Worm (Caenorhabditis elegans) whole organism, L4 larva: ENCODE measurements around the gene F09E10.6.

Source experiments
- F49E8.2 ChIP-seq: sonication (generic microtip); optimal IDR thresholded peaks from 2 replicates; lab custom pipeline; 2016; ENCODE audit warnings: missing compliant biosample characterization, mild to moderate bottlenecking, missing genetic modification characterization, borderline replicate concordance
- T20F7.1 ChIP-seq: fragments of 200-800 bp; sonication (Bioruptor generic); optimal IDR thresholded peaks from 2 replicates; lab custom pipeline; 2018; ENCODE audit warnings: mild to moderate bottlenecking, missing genetic modification characterization, missing compliant biosample characterization
- Y48G9A.11 ChIP-seq: fragments of 200-800 bp; sonication (Bioruptor generic); IDR thresholded peaks from 2 replicates; pipeline ENCODE4 v1.3.6; 2022; ENCODE audit warnings: missing genetic modification reagents, missing genetic modification characterization, missing compliant biosample characterization
- ZK546.5 ChIP-seq, 2 experiments: sonication (generic microtip); optimal IDR thresholded peaks; 2 replicates each; lab custom pipeline; 2017; ENCODE audit warnings: missing biosample characterization in 2 of 2, missing genetic modification characterization in 2 of 2
- aly-2 ChIP-seq: sonication (generic microtip); optimal IDR thresholded peaks from 2 replicates; lab custom pipeline; 2018; ENCODE audit warnings: missing biosample characterization, missing genetic modification characterization
- ceh-20 ChIP-seq: fragments of 200-800 bp; sonication (Bioruptor generic); IDR thresholded peaks from 2 replicates; pipeline ENCODE4 v1.3.6; 2022; ENCODE audit warnings: missing genetic modification reagents, missing genetic modification characterization, missing compliant biosample characterization
- ceh-32 ChIP-seq: sonication (generic microtip); optimal IDR thresholded peaks from 2 replicates; lab custom pipeline; 2016; ENCODE audit warnings: mild to moderate bottlenecking, missing genetic modification characterization, missing compliant biosample characterization; ENCODE audit not compliant: poor library complexity
- ceh-44 ChIP-seq: fragments of 200-800 bp; sonication (Bioruptor generic); IDR thresholded peaks from 2 replicates; pipeline ENCODE4 v1.3.6; 2022; ENCODE audit warnings: missing genetic modification reagents, missing genetic modification characterization, missing compliant biosample characterization
- cey-2 ChIP-seq: sonication (generic microtip); optimal IDR thresholded peaks from 3 replicates; lab custom pipeline; 2017; ENCODE audit warnings: missing genetic modification characterization, mild to moderate bottlenecking, missing compliant biosample characterization, antibody characterized with exemption, borderline replicate concordance; ENCODE audit not compliant: insufficient read depth
- daf-8 ChIP-seq: fragments of 200-800 bp; sonication (Bioruptor generic); IDR thresholded peaks from 2 replicates; pipeline ENCODE4 v1.3.6; 2022; ENCODE audit warnings: missing genetic modification characterization, missing compliant biosample characterization
- dmd-6 ChIP-seq: fragments of 200-800 bp; sonication (Bioruptor generic); IDR thresholded peaks from 2 replicates; pipeline ENCODE4 v1.3.6; 2022; ENCODE audit warnings: missing genetic modification reagents, missing genetic modification characterization, missing compliant biosample characterization
- dpl-1 ChIP-seq: fragments of 150-350 bp; optimal IDR thresholded peaks from 2 replicates; lab custom pipeline; 2014; ENCODE audit warnings: missing biosample characterization, missing genetic modification reagents, missing genetic modification characterization
- duxl-1 ChIP-seq: sonication (generic microtip); optimal IDR thresholded peaks from 2 replicates; lab custom pipeline; 2016; ENCODE audit warnings: mild to moderate bottlenecking, missing genetic modification characterization, moderate library complexity, missing compliant biosample characterization; ENCODE audit not compliant: poor library complexity
- hlh-11 ChIP-seq: fragments of 200-800 bp; sonication (Bioruptor generic); optimal IDR thresholded peaks from 2 replicates; lab custom pipeline; 2018; ENCODE audit warnings: mild to moderate bottlenecking, missing genetic modification characterization, missing compliant biosample characterization
- hmg-1.1 ChIP-seq: fragments of 200-800 bp; sonication (Bioruptor generic); IDR thresholded peaks from 2 replicates; pipeline ENCODE4 v1.3.6; 2022; ENCODE audit warnings: missing genetic modification reagents, missing genetic modification characterization, missing compliant biosample characterization
- lin-13 ChIP-seq: fragments of 150-350 bp; optimal IDR thresholded peaks from 2 replicates; lab custom pipeline; 2014; ENCODE audit warnings: missing biosample characterization, missing genetic modification reagents, missing genetic modification characterization
- lir-3 ChIP-seq: sonication (generic microtip); optimal IDR thresholded peaks from 2 replicates; lab custom pipeline; 2016; ENCODE audit warnings: mild to moderate bottlenecking, missing genetic modification characterization, missing compliant biosample characterization
- madf-9 ChIP-seq: fragments of 200-800 bp; sonication (Bioruptor generic); conservative IDR thresholded peaks from 2 replicates; pipeline ENCODE4 v1.3.6; 2022; ENCODE audit warnings: missing genetic modification reagents, missing genetic modification characterization, missing compliant biosample characterization
- mdl-1 ChIP-seq, 2 experiments: fragments of 150-350 bp in 1 of 2; sonication (generic microtip) in 1 of 2; optimal IDR thresholded peaks; 2 replicates each; lab custom pipeline; 2014 to 2017; ENCODE audit warnings: missing biosample characterization in 2 of 2, missing genetic modification characterization in 2 of 2
- mdt-29 ChIP-seq: fragments of 200-800 bp; sonication (Bioruptor generic); IDR thresholded peaks from 2 replicates; pipeline ENCODE4 v1.3.6; 2022; ENCODE audit warnings: missing genetic modification reagents, missing genetic modification characterization, missing compliant biosample characterization
- mes-2 ChIP-seq: sonication (generic microtip); optimal IDR thresholded peaks from 2 replicates; lab custom pipeline; 2016; ENCODE audit warnings: missing genotype, mild to moderate bottlenecking, missing genetic modification characterization, missing compliant biosample characterization; ENCODE audit not compliant: poor library complexity, severe bottlenecking
- mxl-2 ChIP-seq: fragments of 200-800 bp; sonication (Bioruptor generic); conservative IDR thresholded peaks from 2 replicates; pipeline ENCODE4 v1.3.6; 2022; ENCODE audit warnings: missing genetic modification reagents, missing genetic modification characterization, missing compliant biosample characterization
- mxl-3 ChIP-seq: fragments of 200-800 bp; sonication (Bioruptor generic); optimal IDR thresholded peaks from 2 replicates; lab custom pipeline; 2018; ENCODE audit warnings: mild to moderate bottlenecking, missing genetic modification characterization, missing compliant biosample characterization
- nhr-102 ChIP-seq: sonication (generic microtip); optimal IDR thresholded peaks from 2 replicates; lab custom pipeline; 2016; ENCODE audit warnings: mild to moderate bottlenecking, missing genetic modification characterization, moderate library complexity, missing compliant biosample characterization
- nhr-11 ChIP-seq: fragments of 150-350 bp; optimal IDR thresholded peaks from 2 replicates; lab custom pipeline; 2014; ENCODE audit warnings: missing biosample characterization, missing genetic modification characterization
- nhr-28 ChIP-seq: fragments of 150-350 bp; optimal IDR thresholded peaks from 2 replicates; lab custom pipeline; 2014; ENCODE audit warnings: missing biosample characterization, missing genetic modification characterization
- nhr-42 ChIP-seq: fragments of 200-800 bp; sonication (Bioruptor generic); IDR thresholded peaks from 2 replicates; pipeline ENCODE4 v1.3.6; 2022; ENCODE audit warnings: missing genetic modification characterization, missing compliant biosample characterization
- nhr-48 ChIP-seq: sonication (generic microtip); optimal IDR thresholded peaks from 2 replicates; lab custom pipeline; 2016; ENCODE audit warnings: mild to moderate bottlenecking, missing genetic modification characterization, missing compliant biosample characterization
- php-3 ChIP-seq: fragments of 200-800 bp; sonication (Bioruptor generic); IDR thresholded peaks from 2 replicates; pipeline ENCODE4 v1.3.6; 2022; ENCODE audit warnings: missing genetic modification reagents, missing genetic modification characterization, missing compliant biosample characterization
- pqm-1 ChIP-seq: sonication (generic microtip); optimal IDR thresholded peaks from 2 replicates; lab custom pipeline; 2017; ENCODE audit warnings: missing biosample characterization, missing genetic modification characterization
- rbr-2 ChIP-seq: sonication (generic microtip); optimal IDR thresholded peaks from 2 replicates; lab custom pipeline; 2016; ENCODE audit warnings: missing genotype, missing genetic modification characterization, missing compliant biosample characterization
- sdz-12 ChIP-seq: fragments of 200-800 bp; sonication (Bioruptor generic); optimal IDR thresholded peaks from 2 replicates; lab custom pipeline; 2018; ENCODE audit warnings: mild to moderate bottlenecking, missing genetic modification characterization, missing compliant biosample characterization
- spr-1 ChIP-seq: sonication (generic microtip); optimal IDR thresholded peaks from 2 replicates; lab custom pipeline; 2016; ENCODE audit warnings: mild to moderate bottlenecking, missing genetic modification characterization, missing compliant biosample characterization
- spr-3 ChIP-seq: fragments of 200-800 bp; sonication (Bioruptor generic); optimal IDR thresholded peaks from 2 replicates; lab custom pipeline; 2018; ENCODE audit warnings: mild to moderate bottlenecking, missing genetic modification characterization, missing compliant biosample characterization
- unc-62 ChIP-seq, 3 experiments: fragments of 150-350 bp in 1 of 3; sonication (generic microtip); optimal IDR thresholded peaks in 2 of 3; peaks in 1 of 3; 1 replicate in 1 of 3; 2 replicates in 2 of 3; lab custom pipeline; 2014 to 2017; ENCODE audit warnings: missing biosample characterization in 3 of 3, missing genetic modification characterization in 3 of 3, missing genetic modification reagents in 3 of 3, missing genotype in 1 of 3
- vab-7 ChIP-seq: fragments of 200-800 bp; sonication (Bioruptor generic); IDR thresholded peaks from 2 replicates; pipeline ENCODE4 v1.3.6; 2022; ENCODE audit warnings: missing genetic modification reagents, missing genetic modification characterization, missing compliant biosample characterization
- zfp-3 ChIP-seq: fragments of 200-800 bp; sonication (Bioruptor generic); conservative IDR thresholded peaks from 2 replicates; pipeline ENCODE4 v1.3.6; 2022; ENCODE audit warnings: missing genetic modification reagents, missing genetic modification characterization, missing compliant biosample characterization
- zip-11 ChIP-seq: fragments of 200-800 bp; sonication (Bioruptor generic); IDR thresholded peaks from 2 replicates; pipeline ENCODE4 v1.3.6; 2022; ENCODE audit warnings: missing genetic modification characterization, missing compliant biosample characterization

F09E10.6 gene

DNA sequence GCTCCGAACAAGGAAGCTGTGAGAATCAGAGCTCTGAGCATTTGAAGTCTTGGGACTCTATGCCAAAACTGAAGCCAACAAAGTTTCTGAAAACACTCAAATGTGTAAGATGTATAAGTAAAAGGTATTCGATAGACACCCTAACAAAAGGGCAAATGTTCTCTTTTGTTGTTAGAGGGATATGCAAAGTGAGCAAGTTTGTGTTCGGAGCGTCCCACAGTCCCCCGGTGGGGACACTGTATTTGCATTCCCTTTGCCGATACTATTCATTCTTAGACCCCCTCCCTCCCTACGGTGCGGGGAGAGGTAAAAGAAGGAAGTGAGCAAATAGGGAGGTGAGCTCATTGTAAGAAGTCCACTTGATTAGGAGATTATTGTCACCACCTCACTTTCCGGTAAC is at the start of gene F09E10.6:
Gene F09E10.6 (minus strand): TSS at position 101 of the 400 bp plus-strand sequence.
- no peak for TF ChIP-seq F49E8.2 (tag; lab: Kevin White, UChicago)
- TF ChIP-seq rbr-2 (tag; lab: Kevin White, UChicago): no peak
- no peak for TF ChIP-seq mxl-3 (GFP tag; lab: Kevin White, UChicago)
- TF ChIP-seq cey-2: no peak
- no peak for TF ChIP-seq mxl-2 (GFP tag; lab: Robert Waterston, UW)
- no peak for TF ChIP-seq php-3
- TF ChIP-seq ceh-20 (GFP tag; lab: Robert Waterston, UW): no peak
- TF ChIP-seq ceh-44 (GFP tag; lab: Robert Waterston, UW): no peak
- TF ChIP-seq daf-8 (GFP tag; lab: Robert Waterston, UW): no peak
- no peak for TF ChIP-seq sdz-12
- no peak for TF ChIP-seq spr-1 (tag; lab: Kevin White, UChicago)

DNA sequence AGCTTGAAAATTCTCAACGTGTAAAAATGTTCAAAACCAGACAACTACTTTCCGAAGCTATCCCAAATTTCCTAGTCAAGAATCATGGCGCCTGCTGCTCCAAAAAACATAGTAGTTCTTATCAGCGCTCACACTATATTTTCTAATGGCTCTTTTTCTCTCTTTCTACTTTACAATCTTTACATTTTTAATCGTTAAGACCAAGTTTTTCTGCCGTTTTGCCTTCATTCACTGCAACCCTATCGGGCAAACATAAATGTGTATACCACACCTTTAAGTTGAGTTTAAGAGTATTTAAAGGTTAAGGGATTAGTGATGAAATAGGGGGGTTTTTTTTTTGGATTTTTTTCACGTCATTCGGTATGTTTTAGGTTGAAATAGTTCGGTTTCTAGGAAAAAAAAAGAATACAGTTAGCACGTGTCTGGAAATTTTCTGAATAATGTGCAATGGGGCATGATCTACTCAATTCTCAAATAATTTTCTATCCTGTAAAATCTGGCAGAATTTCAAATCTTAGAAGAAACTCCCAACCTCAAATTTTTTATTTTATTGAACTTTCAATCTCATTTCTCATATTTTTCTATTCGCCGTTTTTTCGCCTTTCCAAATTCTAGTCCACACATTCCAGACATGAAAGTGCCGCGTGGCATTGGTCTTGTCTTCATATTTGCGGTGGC is 49.5 kb upstream of the F09E10.6 start, which contains the start of gene K06A9.1:
Gene K06A9.1 (plus strand): TSS at position 628 of the 678 bp plus-strand sequence.
- TF ChIP-seq mes-2 (tag; lab: Kevin White, UChicago) (no peak), mdt-29 (GFP tag; lab: Robert Waterston, UW) (no peak), spr-3 (no peak), unc-62 (GFP tag; optimal IDR thresholded peaks at IDR 0.05 in 1 of 2; lab: Kevin White, UChicago) (peak in 1 of 2 experiments; percentile 27), unc-62 (tag; optimal IDR thresholded peaks at IDR 0.05; lab: Kevin White, UChicago) (no peak), ZK546.5 (tag; optimal IDR thresholded peaks at IDR 0.05; lab: Kevin White, UChicago) (no peak), nhr-102 (tag; lab: Kevin White, UChicago) (no peak), ceh-32 (no peak), nhr-42 (GFP tag; lab: Robert Waterston, UW) (no peak), nhr-48 (no peak), T20F7.1 (GFP tag; lab: Kevin White, UChicago) (no peak), dmd-6 (GFP tag; lab: Robert Waterston, UW) (peak; percentile 40), zfp-3 (GFP tag; lab: Robert Waterston, UW) (no peak), lin-13 (GFP tag; lab: Kevin White, UChicago) (no peak), duxl-1 (tag; lab: Kevin White, UChicago) (no peak), mxl-3 (GFP tag; lab: Kevin White, UChicago) (no peak), Y48G9A.11 (GFP tag; lab: Robert Waterston, UW) (no peak), nhr-11 (tag; lab: Kevin White, UChicago) (no peak), dpl-1 (GFP tag; lab: Kevin White, UChicago) (no peak), hmg-1.1 (GFP tag; lab: Robert Waterston, UW) (no peak), lir-3 (tag; lab: Kevin White, UChicago) (no peak), nhr-28 (tag; lab: Kevin White, UChicago) (peak; percentile 22), pqm-1 (tag; lab: Kevin White, UChicago) (peak; percentile 69), hlh-11 (no peak), aly-2 (tag; lab: Kevin White, UChicago) (no peak), mdl-1 (tag; optimal IDR thresholded peaks at IDR 0.05; lab: Kevin White, UChicago) (no peak), zip-11 (GFP tag; lab: Robert Waterston, UW) (no peak), vab-7 (no peak), madf-9 (no peak)
